Fruit fly (Drosophila melanogaster) whole organism, adult: Measurements from ENCODE around the gene CG5928.

Experiments used
- CG11617 ChIP-seq: fragments of 200-800 bp; sonication (Bioruptor generic); optimal IDR thresholded peaks from 2 replicates; lab custom pipeline; 2017; ENCODE audit warnings: mild to moderate bottlenecking, missing biosample characterization, missing genetic modification reagents, missing genetic modification characterization
- CG12768 ChIP-seq: fragments of 200-800 bp; sonication (Bioruptor generic); optimal IDR thresholded peaks from 2 replicates; lab custom pipeline; 2017; ENCODE audit warnings: missing biosample characterization, missing genetic modification characterization, mild to moderate bottlenecking, moderate library complexity, missing genetic modification reagents
- CG14711 ChIP-seq: fragments of 200-800 bp; sonication (Bioruptor generic); optimal IDR thresholded peaks from 2 replicates; lab custom pipeline; 2018; ENCODE audit warnings: missing biosample characterization, mild to moderate bottlenecking, missing genetic modification characterization, moderate library complexity
- CG5204 ChIP-seq: fragments of 200-800 bp; sonication (Bioruptor generic); optimal IDR thresholded peaks from 2 replicates; lab custom pipeline; 2016; ENCODE audit warnings: missing biosample characterization, missing genetic modification characterization
- Hr96 ChIP-seq: fragments of 200-800 bp; sonication (Bioruptor generic); optimal IDR thresholded peaks from 2 replicates; lab custom pipeline; 2016; ENCODE audit warnings: missing biosample characterization, missing genetic modification characterization
- Mnt ChIP-seq: fragments of 200-800 bp; sonication (Bioruptor generic); optimal IDR thresholded peaks from 2 replicates; lab custom pipeline; 2016; ENCODE audit warnings: missing biosample characterization, mild to moderate bottlenecking, missing genetic modification characterization
- cic ChIP-seq: fragments of 200-800 bp; sonication (Bioruptor generic); optimal IDR thresholded peaks from 2 replicates; lab custom pipeline; 2017; ENCODE audit warnings: missing biosample characterization, mild to moderate bottlenecking, missing genetic modification characterization, moderate library complexity
- kay ChIP-seq: fragments of 200-800 bp; sonication (Bioruptor generic); peaks from one replicate; lab custom pipeline; 2016; ENCODE audit warnings: missing biosample characterization, missing genetic modification characterization, borderline replicate concordance
- tj ChIP-seq: fragments of 200-800 bp; sonication (Bioruptor generic); optimal IDR thresholded peaks from 3 replicates; lab custom pipeline; 2017; ENCODE audit warnings: missing biosample characterization, mild to moderate bottlenecking, missing genetic modification characterization, moderate library complexity

DNA sequence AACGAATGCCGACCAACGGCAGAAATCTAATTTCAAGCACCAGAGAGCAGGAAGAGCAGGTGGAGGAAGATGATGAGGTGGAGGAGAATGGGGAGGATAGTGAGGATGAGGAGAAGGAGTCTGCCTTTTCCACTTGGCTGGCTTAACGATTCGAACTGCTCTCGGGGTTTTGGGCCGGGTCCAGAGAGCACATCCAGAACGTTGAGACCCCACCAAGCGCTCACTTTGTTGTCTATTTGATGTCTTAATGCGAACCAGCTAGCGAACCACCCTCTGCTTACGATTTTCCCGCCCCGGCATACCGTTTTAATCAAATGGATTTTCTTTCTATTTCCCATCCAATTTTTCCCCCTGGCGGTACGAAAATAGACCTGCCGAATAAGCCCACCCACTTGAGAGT is 33.0 kb upstream of the CG5928 start:
- TF ChIP-seq cic (GFP tag; lab: Kevin White, UChicago) (no peak), kay (GFP tag; lab: Kevin White, UChicago) (no peak), Mnt (no peak), CG14711 (tag; lab: Kevin White, UChicago) (no peak), CG11617 (GFP tag; lab: Kevin White, UChicago) (no peak), CG5204 (no peak), Hr96 (GFP tag; lab: Kevin White, UChicago) (no peak), CG12768 (GFP tag; lab: Kevin White, UChicago) (no peak), tj (no peak)
